Worm (Caenorhabditis elegans) whole organism, young adult: ENCODE data around the gene F19B10.1.

Experiments
- C17E4.6 ChIP-seq: fragments of 200-800 bp; sonication (Bioruptor generic); IDR thresholded peaks from 2 replicates; pipeline ENCODE4 v1.3.6; 2022; ENCODE audit warnings: missing genetic modification reagents, missing genetic modification characterization, missing compliant biosample characterization
- F57A8.1 ChIP-seq: fragments of 200-800 bp; sonication (Bioruptor generic); optimal IDR thresholded peaks from 2 replicates; lab custom pipeline; 2018; ENCODE audit warnings: mild to moderate bottlenecking, missing genetic modification characterization, moderate library complexity, missing compliant biosample characterization
- T26A5.8 ChIP-seq: sonication (generic microtip); optimal IDR thresholded peaks from 2 replicates; lab custom pipeline; 2016; ENCODE audit warnings: missing genetic modification characterization, missing compliant biosample characterization
- attf-3 ChIP-seq: fragments of 200-800 bp; sonication (Bioruptor generic); conservative IDR thresholded peaks from 2 replicates; pipeline ENCODE4 v1.3.6; 2022; ENCODE audit warnings: missing genetic modification reagents, missing genetic modification characterization, missing compliant biosample characterization
- egl-44 ChIP-seq: fragments of 200-800 bp; sonication (Bioruptor generic); IDR thresholded peaks from 2 replicates; pipeline ENCODE4 v1.3.6; 2022; ENCODE audit warnings: missing genetic modification reagents, missing genetic modification characterization, missing compliant biosample characterization
- madf-6 ChIP-seq: fragments of 200-800 bp; sonication (Bioruptor generic); IDR thresholded peaks from 2 replicates; pipeline ENCODE4 v1.3.6; 2022; ENCODE audit warnings: missing genetic modification reagents, missing genetic modification characterization, missing compliant biosample characterization
- mxl-1 ChIP-seq: sonication (generic microtip); optimal IDR thresholded peaks from 2 replicates; lab custom pipeline; 2016; ENCODE audit warnings: missing genetic modification characterization, missing compliant biosample characterization
- snpc-1.3 ChIP-seq: sonication (generic microtip); optimal IDR thresholded peaks from 2 replicates; lab custom pipeline; 2017; ENCODE audit warnings: missing genetic modification characterization, mild to moderate bottlenecking, missing compliant biosample characterization, antibody characterized with exemption, moderate library complexity, missing genotype, missing genetic modification reagents; ENCODE audit not compliant: insufficient read depth
- ztf-26 ChIP-seq: sonication (generic microtip); optimal IDR thresholded peaks from 2 replicates; lab custom pipeline; 2017; ENCODE audit warnings: missing genetic modification characterization, missing compliant biosample characterization

ce11 chrII:3731723-3732122, 48.7 kb downstream of the F19B10.1 start, which contains the start of the genes sdz-12 and bath-31:
- TF ChIP-seq attf-3 (GFP tag; lab: Robert Waterston, UW) (no peak), T26A5.8 (tag; lab: Kevin White, UChicago) (no peak), madf-6 (GFP tag; lab: Robert Waterston, UW) (no peak), C17E4.6 (GFP tag; lab: Robert Waterston, UW) (no peak), F57A8.1 (GFP tag; lab: Kevin White, UChicago) (no peak), egl-44 (GFP tag; lab: Robert Waterston, UW) (no peak), mxl-1 (no peak), snpc-1.3 (tag; lab: Kevin White, UChicago) (no peak), ztf-26 (no peak)
